Fruit fly (Drosophila melanogaster) whole organism: ENCODE data around the gene CG43094.

Experiments
- EcR ChIP-seq, 2 experiments: fragments of >200 bp; optimal IDR thresholded peaks; 2 replicates each; lab custom pipeline; 2017; ENCODE audit warnings: missing biosample characterization in 2 of 2, missing genetic modification characterization in 2 of 2, missing genetic modification reagents in 2 of 2
- pan ChIP-seq: fragments of >200 bp; optimal IDR thresholded peaks from 2 replicates; lab custom pipeline; 2017
- psq ChIP-seq: fragments of >200 bp; optimal IDR thresholded peaks from 2 replicates; lab custom pipeline; 2017

DNA sequence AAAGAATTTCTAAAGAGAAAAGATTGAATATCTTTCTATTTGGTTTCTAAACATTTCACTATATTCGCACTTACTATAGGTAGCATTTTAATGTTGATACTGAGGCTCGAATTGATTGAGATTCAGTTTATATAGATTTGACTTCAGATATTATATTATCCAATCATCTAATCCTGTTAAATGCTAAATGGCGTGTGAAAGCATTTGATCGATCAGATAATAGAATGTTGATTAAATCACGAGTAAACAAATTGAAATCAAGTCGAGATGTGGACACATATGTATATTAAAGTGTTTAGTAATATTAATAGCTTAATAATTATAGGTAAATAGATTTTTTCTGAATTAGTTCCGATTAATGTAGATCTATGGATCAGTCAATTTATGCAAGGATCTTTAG, at the start of gene CG43094:
- TF ChIP-seq EcR (GFP tag; optimal IDR thresholded peaks at IDR 0.05; lab: Kevin White, UChicago) (no peak), pan (lab: Kevin White, UChicago) (no peak), psq (no peak)
